Fruit fly (Drosophila melanogaster) whole organism, pupa: ENCODE data around the gene MFS10.

Experiments
- CG12605 ChIP-seq: fragments of 200-800 bp; sonication (Bioruptor generic); IDR thresholded peaks from 2 replicates; pipeline ENCODE4 v1.3.6; 2022; ENCODE audit warnings: missing biosample characterization, missing genetic modification characterization
- CG14655 ChIP-seq: fragments of 200-800 bp; sonication (Bioruptor generic); optimal IDR thresholded peaks from 3 replicates; lab custom pipeline; 2017; ENCODE audit warnings: mild to moderate bottlenecking, missing biosample characterization, missing genetic modification reagents, missing genetic modification characterization
- CG9948 ChIP-seq: fragments of 200-800 bp; sonication (Bioruptor generic); optimal IDR thresholded peaks from 2 replicates; lab custom pipeline; 2018; ENCODE audit warnings: missing biosample characterization, mild to moderate bottlenecking, missing genetic modification characterization, moderate library complexity
- EcR ChIP-seq: fragments of 200-800 bp; sonication (Bioruptor generic); optimal IDR thresholded peaks from 3 replicates; lab custom pipeline; 2019; ENCODE audit warnings: missing biosample characterization, missing genetic modification characterization, mild to moderate bottlenecking, moderate library complexity, missing genetic modification reagents
- Pif1A ChIP-seq: fragments of 200-800 bp; sonication (Bioruptor generic); optimal IDR thresholded peaks from 3 replicates; lab custom pipeline; 2016; ENCODE audit warnings: missing biosample characterization, missing genetic modification characterization

dm6 chrX:13088025-13088805 is 40.6 kb upstream of the MFS10 start:
- no peak for TF ChIP-seq EcR
- no peak for TF ChIP-seq CG12605
- no peak for TF ChIP-seq CG9948
- no peak for TF ChIP-seq CG14655 (GFP tag; lab: Kevin White, UChicago)
- no peak for TF ChIP-seq Pif1A
